Worm (Caenorhabditis elegans) whole organism, early embryonic: ENCODE measurements around the gene C27A2.12.

Experiments
- B0310.2 ChIP-seq: sonication (generic microtip); optimal IDR thresholded peaks from 2 replicates; lab custom pipeline; 2016; ENCODE audit warnings: mild to moderate bottlenecking, missing genetic modification characterization, missing compliant biosample characterization
- F13C5.2 ChIP-seq: sonication (generic microtip); optimal IDR thresholded peaks from 2 replicates; lab custom pipeline; 2017; ENCODE audit warnings: mild to moderate bottlenecking, missing genetic modification characterization, inconsistent platforms, missing compliant biosample characterization
- aly-1 ChIP-seq: sonication (generic microtip); optimal IDR thresholded peaks from 2 replicates; lab custom pipeline; 2016; ENCODE audit warnings: missing genetic modification characterization, missing compliant biosample characterization
- ama-1 ChIP-seq: fragments of 150-350 bp; optimal IDR thresholded peaks from 2 replicates; lab custom pipeline; 2014
- ceh-13 ChIP-seq: fragments of 200-800 bp; sonication (Bioruptor generic); optimal IDR thresholded peaks from 2 replicates; lab custom pipeline; 2018; ENCODE audit warnings: mild to moderate bottlenecking, missing genetic modification characterization, missing compliant biosample characterization
- ceh-36 ChIP-seq: sonication (generic microtip); optimal IDR thresholded peaks from 2 replicates; lab custom pipeline; 2016; ENCODE audit warnings: missing genetic modification characterization, inconsistent platforms, missing compliant biosample characterization
- ets-7 ChIP-seq: sonication (generic microtip); optimal IDR thresholded peaks from 2 replicates; lab custom pipeline; 2016; ENCODE audit warnings: missing genotype, missing genetic modification characterization, missing compliant biosample characterization
- flt-1 ChIP-seq: fragments of 200-800 bp; sonication (Bioruptor generic); IDR thresholded peaks from 2 replicates; pipeline ENCODE4 v1.3.6; 2022; ENCODE audit warnings: missing genetic modification characterization, missing compliant biosample characterization
- pes-1 ChIP-seq: fragments of 200-800 bp; sonication (Bioruptor generic); IDR thresholded peaks from 2 replicates; pipeline ENCODE4 v1.3.6; 2022; ENCODE audit warnings: missing genetic modification reagents, missing genetic modification characterization, missing compliant biosample characterization
- scrt-1 ChIP-seq: fragments of 200-800 bp; sonication (Bioruptor generic); IDR thresholded peaks from 2 replicates; pipeline ENCODE4 v1.3.6; 2022; ENCODE audit warnings: missing genetic modification characterization, missing compliant biosample characterization
- tbx-11 ChIP-seq: fragments of 200-800 bp; sonication (Bioruptor generic); IDR thresholded peaks from 2 replicates; pipeline ENCODE4 v1.3.6; 2022; ENCODE audit warnings: missing genetic modification characterization, missing compliant biosample characterization
- tra-4 ChIP-seq: sonication (generic microtip); optimal IDR thresholded peaks from 2 replicates; lab custom pipeline; 2017; ENCODE audit warnings: missing genetic modification characterization, missing compliant biosample characterization

DNA sequence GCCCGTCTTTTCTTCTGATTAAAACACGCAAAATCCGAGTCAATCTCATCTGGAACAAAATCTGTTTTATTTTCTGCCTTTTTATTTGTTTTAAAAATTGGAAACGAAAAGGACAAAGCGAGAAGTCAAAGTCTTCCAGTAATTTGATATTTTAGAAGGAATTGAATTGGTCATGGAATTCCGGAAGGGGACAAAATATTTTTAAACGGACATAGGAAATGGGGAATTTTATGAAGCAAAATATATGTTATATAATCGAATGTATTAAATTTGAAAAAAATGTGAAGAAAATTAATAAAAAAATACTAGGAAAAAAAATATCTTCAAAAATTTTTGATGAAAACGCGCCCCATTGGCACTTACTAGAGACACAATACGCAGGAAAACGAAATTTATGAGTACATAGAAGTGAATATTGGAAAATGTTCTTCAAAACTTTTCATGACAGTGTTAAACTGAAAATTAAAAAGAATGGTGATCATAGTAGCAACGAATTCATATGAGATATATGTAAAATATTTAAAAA lies 17.2 kb downstream of the C27A2.12 start, which contains the start of gene F33G12.7:
- no peak for TF ChIP-seq ets-7 (tag; lab: Kevin White, UChicago)
- TF ChIP-seq tra-4 = no peak
- TF ChIP-seq ama-1 = no peak
- no peak for TF ChIP-seq F13C5.2
- no peak for TF ChIP-seq ceh-13 (GFP tag; lab: Kevin White, UChicago)
- no peak for TF ChIP-seq pes-1 (GFP tag; lab: Robert Waterston, UW)
- TF ChIP-seq scrt-1 (GFP tag; lab: Robert Waterston, UW) = no peak
- TF ChIP-seq flt-1 (GFP tag; lab: Robert Waterston, UW) = no peak
- TF ChIP-seq B0310.2 (tag; lab: Kevin White, UChicago) = no peak
- no peak for TF ChIP-seq tbx-11
- no peak for TF ChIP-seq aly-1
- TF ChIP-seq ceh-36 (tag; lab: Kevin White, UChicago) = no peak
